Fruit fly (Drosophila melanogaster) whole organism, embryonic: ENCODE measurements around the gene CG18258.
A peak's percentile ranks its signal among the peaks of the same experiment; 100 is the strongest.

Source experiments
- Atf6 ChIP-seq: fragments of 200-800 bp; sonication (Bioruptor generic); IDR thresholded peaks from 2 replicates; pipeline ENCODE4 v1.3.6; 2022; ENCODE audit warnings: missing biosample characterization, missing genetic modification characterization
- CG10366 ChIP-seq: fragments of 200-800 bp; sonication (Bioruptor generic); IDR thresholded peaks from 2 replicates; pipeline ENCODE4 v1.3.6; 2022; ENCODE audit warnings: missing biosample characterization, missing genetic modification characterization
- CG10565 ChIP-seq: fragments of 200-800 bp; sonication (Bioruptor generic); optimal IDR thresholded peaks from 3 replicates; lab custom pipeline; 2016; ENCODE audit warnings: missing biosample characterization, mild to moderate bottlenecking, missing genetic modification characterization
- CG10959 ChIP-seq: fragments of 200-800 bp; sonication (Bioruptor generic); IDR thresholded peaks from 2 replicates; pipeline ENCODE4 v1.3.6; 2022; ENCODE audit warnings: missing biosample characterization, missing genetic modification characterization
- CG13424 ChIP-seq: fragments of 200-800 bp; sonication (Bioruptor generic); optimal IDR thresholded peaks from 2 replicates; lab custom pipeline; 2019; ENCODE audit warnings: missing biosample characterization, mild to moderate bottlenecking, missing genetic modification characterization, moderate library complexity
- CG13894 ChIP-seq: fragments of 200-800 bp; sonication (Bioruptor generic); optimal IDR thresholded peaks from 3 replicates; lab custom pipeline; 2018; ENCODE audit warnings: missing biosample characterization, mild to moderate bottlenecking, missing genetic modification characterization, moderate library complexity
- CG15601 ChIP-seq: fragments of 200-800 bp; sonication (Bioruptor generic); optimal IDR thresholded peaks from 3 replicates; lab custom pipeline; 2019; ENCODE audit warnings: missing biosample characterization, mild to moderate bottlenecking, missing genetic modification characterization, moderate library complexity
- CG1792 ChIP-seq: fragments of 200-800 bp; sonication (Bioruptor generic); optimal IDR thresholded peaks from 2 replicates; lab custom pipeline; 2016; ENCODE audit warnings: missing biosample characterization, missing genetic modification characterization
- CG1832 ChIP-seq: fragments of 200-800 bp; sonication (Bioruptor generic); optimal IDR thresholded peaks from 2 replicates; lab custom pipeline; 2017; ENCODE audit warnings: missing biosample characterization, mild to moderate bottlenecking, missing genetic modification characterization, inconsistent platforms
- CG2116 ChIP-seq: fragments of 200-800 bp; sonication (Bioruptor generic); optimal IDR thresholded peaks from 3 replicates; lab custom pipeline; 2018; ENCODE audit warnings: missing biosample characterization, mild to moderate bottlenecking, missing genetic modification characterization
- CG31365 ChIP-seq: fragments of 200-800 bp; sonication (Bioruptor generic); optimal IDR thresholded peaks from 2 replicates; lab custom pipeline; 2018; ENCODE audit warnings: missing biosample characterization, mild to moderate bottlenecking, missing genetic modification characterization
- CG3407 ChIP-seq: fragments of 200-800 bp; sonication (Bioruptor generic); optimal IDR thresholded peaks from 2 replicates; lab custom pipeline; 2018; ENCODE audit warnings: missing biosample characterization, mild to moderate bottlenecking, missing genetic modification characterization
- CG3847 ChIP-seq: fragments of 200-800 bp; sonication (Bioruptor generic); IDR thresholded peaks from 2 replicates; pipeline ENCODE4 v1.3.6; 2022; ENCODE audit warnings: missing biosample characterization, missing genetic modification characterization
- CG4282 ChIP-seq: fragments of 200-800 bp; sonication (Bioruptor generic); optimal IDR thresholded peaks from 2 replicates; lab custom pipeline; 2016; ENCODE audit warnings: missing biosample characterization, missing genetic modification characterization
- CG4424 ChIP-seq: fragments of 200-800 bp; sonication (Bioruptor generic); optimal IDR thresholded peaks from 3 replicates; lab custom pipeline; 2016; ENCODE audit warnings: missing biosample characterization, missing genetic modification characterization
- CG6689 ChIP-seq: fragments of 200-800 bp; sonication (Bioruptor generic); IDR thresholded peaks from 2 replicates; pipeline ENCODE4 v1.3.6; 2022; ENCODE audit warnings: missing biosample characterization, missing genetic modification characterization
- CG6765 ChIP-seq: fragments of 200-800 bp; sonication (Bioruptor generic); optimal IDR thresholded peaks from 3 replicates; lab custom pipeline; 2017; ENCODE audit warnings: missing biosample characterization, mild to moderate bottlenecking, missing genetic modification characterization
- CG7786 ChIP-seq: fragments of 200-800 bp; sonication (Bioruptor generic); optimal IDR thresholded peaks from 2 replicates; lab custom pipeline; 2016; ENCODE audit warnings: missing biosample characterization, missing genetic modification characterization
- CG7963 ChIP-seq: fragments of 200-800 bp; sonication (Bioruptor generic); IDR thresholded peaks from 3 replicates; pipeline ENCODE4 v1.3.6; 2022; ENCODE audit warnings: missing biosample characterization, missing genetic modification characterization; ENCODE audit not compliant: partially characterized antibody
- CG8281 ChIP-seq: fragments of 200-800 bp; sonication (Bioruptor generic); optimal IDR thresholded peaks from 2 replicates; lab custom pipeline; 2018; ENCODE audit warnings: missing biosample characterization, mild to moderate bottlenecking, missing genetic modification characterization, moderate library complexity
- CG8388 ChIP-seq: fragments of 200-800 bp; sonication (Bioruptor generic); optimal IDR thresholded peaks from 2 replicates; lab custom pipeline; 2019; ENCODE audit warnings: missing biosample characterization, mild to moderate bottlenecking, missing genetic modification characterization, moderate library complexity
- CG9876 ChIP-seq: fragments of 200-800 bp; sonication (Bioruptor generic); optimal IDR thresholded peaks from 2 replicates; lab custom pipeline; 2016; ENCODE audit warnings: missing biosample characterization, missing genetic modification characterization
- Dek ChIP-seq: fragments of 200-800 bp; sonication (Bioruptor generic); optimal IDR thresholded peaks from 3 replicates; lab custom pipeline; 2019; ENCODE audit warnings: missing biosample characterization, mild to moderate bottlenecking, missing genetic modification characterization, moderate library complexity
- HLH54F ChIP-seq: fragments of 200-800 bp; sonication (Bioruptor generic); optimal IDR thresholded peaks from 3 replicates; lab custom pipeline; 2016; ENCODE audit warnings: missing biosample characterization, missing genetic modification characterization
- Hey ChIP-seq: fragments of 200-800 bp; sonication (Bioruptor generic); optimal IDR thresholded peaks from 3 replicates; lab custom pipeline; 2018; ENCODE audit warnings: missing biosample characterization, mild to moderate bottlenecking, missing genetic modification characterization
- Hr78 ChIP-seq, 2 experiments: fragments of 200-800 bp in 1 of 2; fragments of >200 bp in 1 of 2; sonication (Bioruptor generic) in 1 of 2; optimal IDR thresholded peaks; 2 replicates each; lab custom pipeline; 2017 to 2019; ENCODE audit warnings: missing biosample characterization in 2 of 2, missing genetic modification characterization in 2 of 2, mild to moderate bottlenecking in 1 of 2, moderate library complexity in 1 of 2
- Max ChIP-seq: fragments of 200-800 bp; sonication (Bioruptor generic); optimal IDR thresholded peaks from 2 replicates; lab custom pipeline; 2016; ENCODE audit warnings: missing biosample characterization, mild to moderate bottlenecking, missing genetic modification characterization
- Mrtf ChIP-seq: fragments of 200-800 bp; sonication (Bioruptor generic); IDR thresholded peaks from 3 replicates; pipeline ENCODE4 v1.3.6; 2022; ENCODE audit warnings: missing biosample characterization, missing genetic modification characterization
- Oaz ChIP-seq: fragments of 200-800 bp; sonication (Bioruptor generic); IDR thresholded peaks from 2 replicates; pipeline ENCODE4 v1.3.6; 2022; ENCODE audit warnings: missing biosample characterization, missing genetic modification characterization
- Rx ChIP-seq: fragments of 200-800 bp; sonication (Bioruptor generic); IDR thresholded peaks from 2 replicates; pipeline ENCODE4 v1.3.6; 2022; ENCODE audit warnings: missing biosample characterization, missing genetic modification characterization
- Spps ChIP-seq: fragments of 200-800 bp; sonication (Bioruptor generic); optimal IDR thresholded peaks from 2 replicates; lab custom pipeline; 2018; ENCODE audit warnings: missing biosample characterization, mild to moderate bottlenecking, missing genetic modification characterization
- Stat92E ChIP-seq, 3 experiments: fragments of >200 bp in 2 of 3; fragments of 200-800 bp in 1 of 3; sonication (Bioruptor generic) in 1 of 3; optimal IDR thresholded peaks; 2 replicates each; lab custom pipeline; 2017 to 2019; ENCODE audit warnings: missing biosample characterization in 3 of 3, missing genetic modification characterization in 3 of 3, mild to moderate bottlenecking in 1 of 3, moderate library complexity in 1 of 3
- Taf1 ChIP-seq: fragments of 200-800 bp; sonication (Bioruptor generic); IDR thresholded peaks from 2 replicates; pipeline ENCODE4 v1.3.6; 2022; ENCODE audit warnings: missing biosample characterization, missing genetic modification characterization
- al ChIP-seq: fragments of 200-800 bp; sonication (Bioruptor generic); IDR thresholded peaks from 2 replicates; pipeline ENCODE4 v1.3.6; 2022; ENCODE audit warnings: missing biosample characterization, missing genetic modification characterization
- ash1 ChIP-seq: fragments of 200-800 bp; sonication (Bioruptor generic); optimal IDR thresholded peaks from 2 replicates; lab custom pipeline; 2018; ENCODE audit warnings: missing biosample characterization, mild to moderate bottlenecking, missing genetic modification characterization
- cato ChIP-seq: fragments of 200-800 bp; sonication (Bioruptor generic); optimal IDR thresholded peaks from 2 replicates; lab custom pipeline; 2016; ENCODE audit warnings: missing biosample characterization, missing genetic modification characterization, borderline replicate concordance
- crol ChIP-seq: fragments of 200-800 bp; sonication (Bioruptor generic); IDR thresholded peaks from 2 replicates; pipeline ENCODE4 v1.3.6; 2022; ENCODE audit warnings: missing biosample characterization, missing genetic modification characterization
- dm ChIP-seq: fragments of 200-800 bp; sonication (Bioruptor generic); optimal IDR thresholded peaks from 3 replicates; lab custom pipeline; 2016; ENCODE audit warnings: missing biosample characterization, missing genetic modification characterization
- dysf ChIP-seq: fragments of 200-800 bp; sonication (Bioruptor generic); IDR thresholded peaks from 3 replicates; pipeline ENCODE4 v1.3.6; 2022; ENCODE audit warnings: missing biosample characterization, missing genetic modification characterization
- eve ChIP-seq, 2 experiments: fragments of >200 bp; optimal IDR thresholded peaks; 2 replicates each; lab custom pipeline; 2017; ENCODE audit warnings: missing biosample characterization in 2 of 2, missing genetic modification characterization in 2 of 2
- gfzf ChIP-seq: fragments of 200-800 bp; sonication (Bioruptor generic); optimal IDR thresholded peaks from 2 replicates; lab custom pipeline; 2016; ENCODE audit warnings: missing biosample characterization, mild to moderate bottlenecking, missing genetic modification characterization, moderate library complexity
- knrl ChIP-seq: fragments of 200-800 bp; sonication (Bioruptor generic); IDR thresholded peaks from 3 replicates; pipeline ENCODE4 v1.3.6; 2022; ENCODE audit warnings: missing biosample characterization, missing genetic modification characterization; ENCODE audit not compliant: partially characterized antibody
- lmd ChIP-seq: fragments of 200-800 bp; sonication (Bioruptor generic); IDR thresholded peaks from 2 replicates; pipeline ENCODE4 v1.3.6; 2022; ENCODE audit warnings: missing biosample characterization, missing genetic modification characterization
- org-1 ChIP-seq: fragments of 200-800 bp; sonication (Bioruptor generic); optimal IDR thresholded peaks from 2 replicates; lab custom pipeline; 2017; ENCODE audit warnings: missing biosample characterization, missing genetic modification characterization
- schlank ChIP-seq: fragments of 200-800 bp; sonication (Bioruptor generic); optimal IDR thresholded peaks from 2 replicates; lab custom pipeline; 2018; ENCODE audit warnings: missing biosample characterization, mild to moderate bottlenecking, missing genetic modification characterization
- sd ChIP-seq: fragments of 200-800 bp; sonication (Bioruptor generic); optimal IDR thresholded peaks from 3 replicates; lab custom pipeline; 2018; ENCODE audit warnings: missing biosample characterization, mild to moderate bottlenecking, missing genetic modification characterization, moderate library complexity
- tap ChIP-seq: fragments of 200-800 bp; optimal IDR thresholded peaks from 3 replicates; lab custom pipeline; 2019; ENCODE audit warnings: missing biosample characterization, mild to moderate bottlenecking, missing genetic modification characterization, moderate library complexity
- ttk ChIP-seq: fragments of 200-800 bp; sonication (Bioruptor generic); IDR thresholded peaks from 2 replicates; pipeline ENCODE4 v2.1.2; 2022; ENCODE audit warnings: missing biosample characterization, missing genetic modification characterization
- twi ChIP-seq: fragments of 200-800 bp; optimal IDR thresholded peaks from 2 replicates; lab custom pipeline; 2019; ENCODE audit warnings: missing biosample characterization, mild to moderate bottlenecking, missing genetic modification characterization, moderate library complexity
- tx ChIP-seq: fragments of 200-800 bp; sonication (Bioruptor generic); optimal IDR thresholded peaks from 2 replicates; lab custom pipeline; 2016; ENCODE audit warnings: missing biosample characterization, missing genetic modification characterization
- zf30C ChIP-seq: fragments of 200-800 bp; sonication (Bioruptor generic); optimal IDR thresholded peaks from 3 replicates; lab custom pipeline; 2018; ENCODE audit warnings: missing biosample characterization, mild to moderate bottlenecking, missing genetic modification characterization

CG18258 gene

dm6 chrX:17178484-17178921 lies 33.6 kb upstream of the CG18258 start:
- no peak for TF ChIP-seq Hey (tag; lab: Kevin White, UChicago)
- peak; percentile 52 for TF ChIP-seq zf30C (GFP tag; lab: Kevin White, UChicago)
- TF ChIP-seq CG6689 (GFP tag; lab: Robert Waterston, UW) = peak; percentile 99
- TF ChIP-seq Oaz = peak; percentile 98
- TF ChIP-seq tx (GFP tag; lab: Kevin White, UChicago) = no peak
- TF ChIP-seq cato = peak; percentile 97
- peak; percentile 98 for TF ChIP-seq CG10366 (GFP tag; lab: Robert Waterston, UW)
- peak; percentile 91 for TF ChIP-seq CG6765 (GFP tag; lab: Kevin White, UChicago)
- peak; percentile 98 for TF ChIP-seq Mrtf (GFP tag; lab: Robert Waterston, UW)
- peak in 1 of 2 experiments; percentile 93 for TF ChIP-seq Hr78 (GFP tag; optimal IDR thresholded peaks at IDR 0.05; lab: Kevin White, UChicago)
- TF ChIP-seq sd (tag; lab: Kevin White, UChicago) = no peak
- TF ChIP-seq org-1 = peak; percentile 79
- peak; percentile 38; the same call in 1 of the 2 replicates for TF ChIP-seq CG3847 (GFP tag; lab: Robert Waterston, UW)
- peak; percentile 98 for TF ChIP-seq CG4424 (GFP tag; lab: Kevin White, UChicago)
- peak; percentile 88 for TF ChIP-seq CG1792 (GFP tag; lab: Kevin White, UChicago)
- TF ChIP-seq Taf1 = peak; percentile 94
- peak; percentile 99 for TF ChIP-seq lmd (GFP tag; lab: Robert Waterston, UW)
- TF ChIP-seq knrl (GFP tag; lab: Robert Waterston, UW) = no peak
- TF ChIP-seq eve (GFP tag; optimal IDR thresholded peaks at IDR 0.05; lab: Kevin White, UChicago) = peak; percentile 57 to 98
- peak; percentile 69 for TF ChIP-seq CG7786
- peak; percentile 96 for TF ChIP-seq Rx
- TF ChIP-seq CG13894 (tag; lab: Kevin White, UChicago) = peak; percentile 85
- TF ChIP-seq Dek (tag; lab: Kevin White, UChicago) = no peak
- TF ChIP-seq dm (GFP tag; lab: Kevin White, UChicago) = no peak
- peak; percentile 29 for TF ChIP-seq CG4282 (GFP tag; lab: Kevin White, UChicago)
- TF ChIP-seq gfzf (GFP tag; lab: Kevin White, UChicago) = peak; percentile 2
- peak; percentile 22 for TF ChIP-seq twi
- TF ChIP-seq al (GFP tag; lab: Robert Waterston, UW) = peak; percentile 97
- TF ChIP-seq schlank (tag; lab: Kevin White, UChicago) = peak; percentile 86
- peak in 1 of 3 experiments; percentile 99 for TF ChIP-seq Stat92E (GFP tag; optimal IDR thresholded peaks at IDR 0.05; lab: Kevin White, UChicago)
- TF ChIP-seq HLH54F (GFP tag; lab: Kevin White, UChicago) = peak; percentile 70
- peak; percentile 97 for TF ChIP-seq CG15601 (tag; lab: Kevin White, UChicago)
- TF ChIP-seq ash1 (GFP tag; lab: Kevin White, UChicago) = peak; percentile 56
- peak; percentile 99 for TF ChIP-seq CG10959 (GFP tag; lab: Robert Waterston, UW)
- peak; percentile 99 for TF ChIP-seq ttk (GFP tag; lab: Robert Waterston, UW)
- peak; percentile 97 for TF ChIP-seq Spps (tag; lab: Kevin White, UChicago)
- TF ChIP-seq CG31365 (tag; lab: Kevin White, UChicago) = peak; percentile 83
- peak; percentile 87 for TF ChIP-seq crol (GFP tag; lab: Robert Waterston, UW)
- TF ChIP-seq CG1832 (GFP tag; lab: Kevin White, UChicago) = peak; percentile 37
- no peak for TF ChIP-seq CG3407 (GFP tag; lab: Kevin White, UChicago)
- peak; percentile 99 for TF ChIP-seq tap (tag; lab: Kevin White, UChicago)
- TF ChIP-seq dysf (GFP tag; lab: Robert Waterston, UW) = peak; percentile 99
- no peak for TF ChIP-seq CG9876 (GFP tag; lab: Kevin White, UChicago)
- peak; percentile 86 for TF ChIP-seq CG8281 (tag; lab: Kevin White, UChicago)
- TF ChIP-seq CG7963 (GFP tag; lab: Robert Waterston, UW) = no peak
- TF ChIP-seq CG13424 = peak; percentile 99
- TF ChIP-seq CG10565 (GFP tag; lab: Kevin White, UChicago) = peak; percentile 77
- no peak for TF ChIP-seq CG8388 (GFP tag; lab: Kevin White, UChicago)
- peak; percentile 97 for TF ChIP-seq Max
- no peak for TF ChIP-seq CG2116 (GFP tag; lab: Kevin White, UChicago)
- TF ChIP-seq Atf6 (GFP tag; lab: Robert Waterston, UW) = peak; percentile 89
